Fruit fly (Drosophila melanogaster): Measurements from ENCODE around the gene CG42729.

Gene CG42729

DNA sequence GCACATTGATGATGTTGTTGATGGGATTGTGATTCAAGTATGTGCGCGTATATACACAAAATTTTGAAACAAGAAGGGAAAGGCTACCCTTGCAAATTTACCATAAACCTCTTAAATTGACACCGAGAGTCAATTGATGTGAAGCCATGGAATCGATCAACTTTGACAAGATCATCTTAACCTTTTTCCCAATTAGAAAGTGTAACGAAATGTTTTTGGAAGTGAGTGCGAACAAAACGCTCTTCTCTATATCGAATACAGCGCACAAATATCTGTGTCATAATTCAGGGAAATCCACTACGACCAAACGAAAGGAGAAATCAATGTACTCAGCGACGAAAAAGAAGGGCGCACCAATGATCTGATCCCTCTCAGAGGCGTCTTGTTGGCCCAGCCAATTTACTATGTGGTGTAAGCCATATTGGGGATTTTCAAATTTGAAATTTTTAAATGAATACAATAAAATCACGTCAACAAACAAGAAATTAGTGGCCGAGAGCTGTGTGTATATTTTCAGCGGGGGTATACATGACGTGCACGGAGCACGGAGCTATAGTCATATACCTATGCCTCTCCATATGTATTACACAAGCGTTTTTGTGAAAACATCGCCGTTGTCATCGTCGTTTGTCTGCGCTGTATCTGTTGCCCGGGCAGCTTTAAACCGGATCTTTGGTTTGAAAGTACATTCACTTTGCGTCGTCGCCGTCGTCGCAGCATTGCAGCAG is 6.2 kb upstream of the CG42729 start (continued):
- no peak for TF ChIP-seq CG3065 (GFP tag; optimal IDR thresholded peaks at IDR 0.05)
- no peak for TF ChIP-seq prd (optimal IDR thresholded peaks at IDR 0.05)
- TF ChIP-seq prd (GFP tag; IDR thresholded peaks at IDR 0.05) = 0 out of 3 replicates have a peak, but pooled peaks have one; percentile 17
- TF ChIP-seq Pdp1 (GFP tag; optimal IDR thresholded peaks at IDR 0.05) = peak; percentile 41 to 79
- 0 out of 2 replicates have a peak, but pooled peaks have one; percentile 3 for TF ChIP-seq CG16779 (GFP tag; IDR thresholded peaks at IDR 0.05)
- TF ChIP-seq btn (GFP tag; optimal IDR thresholded peaks at IDR 0.05) = peak; percentile 37
- TF ChIP-seq Rx (GFP tag; IDR thresholded peaks at IDR 0.05) = peak; percentile 35
- peak; percentile 49 for TF ChIP-seq CG13424 (tag; optimal IDR thresholded peaks at IDR 0.05)
- peak; percentile 11 for TF ChIP-seq CG8281 (tag; optimal IDR thresholded peaks at IDR 0.05)
- TF ChIP-seq CG15269 (tag; optimal IDR thresholded peaks at IDR 0.05) = peak; percentile 28
- TF ChIP-seq CG9609 (GFP tag; optimal IDR thresholded peaks at IDR 0.05) = no peak
- peak; percentile 48 for TF ChIP-seq CG12071 (GFP tag; optimal IDR thresholded peaks at IDR 0.05)
- TF ChIP-seq dmrt99B (tag; optimal IDR thresholded peaks at IDR 0.05) = peak; percentile 81
- TF ChIP-seq dpn (GFP tag; optimal IDR thresholded peaks at IDR 0.05) = peak in 1 of 2 experiments; percentile 4
- TF ChIP-seq gcm (GFP tag; optimal IDR thresholded peaks at IDR 0.05) = peak; percentile 45
- TF ChIP-seq fd64A (GFP tag; optimal IDR thresholded peaks at IDR 0.05) = peak; percentile 42
- peak; percentile 26 for TF ChIP-seq CG3281 (GFP tag; optimal IDR thresholded peaks at IDR 0.05)
- TF ChIP-seq CG33213 (GFP tag; optimal IDR thresholded peaks at IDR 0.05) = no peak
- no peak for TF ChIP-seq CG18011 (GFP tag; optimal IDR thresholded peaks at IDR 0.05)
- TF ChIP-seq Fer2 (tag; optimal IDR thresholded peaks at IDR 0.05) = no peak
- peak; percentile 14; the same call in 1 of the 2 replicates for TF ChIP-seq CG11247 (GFP tag; IDR thresholded peaks at IDR 0.05)
- peak; percentile 38 for TF ChIP-seq Antp (GFP tag; optimal IDR thresholded peaks at IDR 0.05)
- peak; percentile 40 to 59 for TF ChIP-seq bsh (GFP tag; optimal IDR thresholded peaks at IDR 0.05)
- TF ChIP-seq gce (GFP tag; IDR thresholded peaks at IDR 0.05) = peak; percentile 8; the same call in 1 of the 3 replicates
- TF ChIP-seq CG17802 (tag; optimal IDR thresholded peaks at IDR 0.05) = peak; percentile 46
- peak; percentile 1 for TF ChIP-seq CG13624 (GFP tag; optimal IDR thresholded peaks at IDR 0.05)
- no peak for TF ChIP-seq CG11085 (GFP tag; IDR thresholded peaks at IDR 0.05)
- TF ChIP-seq CG31224 (GFP tag; IDR thresholded peaks at IDR 0.05) = no peak
- no peak for TF ChIP-seq nerfin-2 (GFP tag; IDR thresholded peaks at IDR 0.05; ENCODE audit: partially characterized antibody)
- no peak for TF ChIP-seq CG14050 (GFP tag; IDR thresholded peaks at IDR 0.05)
- TF ChIP-seq CG12942 (GFP tag; optimal IDR thresholded peaks at IDR 0.05) = no peak
- TF ChIP-seq CG1024 (GFP tag; IDR thresholded peaks at IDR 0.05) = peak; percentile 49; the same call in 1 of the 2 replicates
- TF ChIP-seq pb (GFP tag; optimal IDR thresholded peaks at IDR 0.05) = peak; percentile 74
- TF ChIP-seq mld (GFP tag; IDR thresholded peaks at IDR 0.05; ENCODE audit: partially characterized antibody) = no peak
- TF ChIP-seq ara (GFP tag; IDR thresholded peaks at IDR 0.05) = peak; percentile 59
- TF ChIP-seq CG10321 (GFP tag; IDR thresholded peaks at IDR 0.05) = no peak
- TF ChIP-seq HLH3B (GFP tag; IDR thresholded peaks at IDR 0.05) = peak; percentile 57
- TF ChIP-seq grn (GFP tag; optimal IDR thresholded peaks at IDR 0.05) = peak; percentile 62
- peak; percentile 85 for TF ChIP-seq Ets65A (GFP tag)
- TF ChIP-seq CG7786 (GFP tag; optimal IDR thresholded peaks at IDR 0.05) = peak; percentile 53
- peak; percentile 43 for TF ChIP-seq Rfx (GFP tag; IDR thresholded peaks at IDR 0.05)
- TF ChIP-seq so (GFP tag; IDR thresholded peaks at IDR 0.05) = peak; percentile 71; the same call in 2 of the 3 replicates
- peak; percentile 63 for TF ChIP-seq CG2712 (tag; optimal IDR thresholded peaks at IDR 0.05)
- TF ChIP-seq zfh2 (GFP tag; optimal IDR thresholded peaks at IDR 0.05) = peak; percentile 50
- TF ChIP-seq chif (GFP tag; optimal IDR thresholded peaks at IDR 0.05) = peak in 1 of 2 experiments; percentile 34
- peak; percentile 41 for TF ChIP-seq unpg (GFP tag; optimal IDR thresholded peaks at IDR 0.05)
- TF ChIP-seq chn (GFP tag; optimal IDR thresholded peaks at IDR 0.05) = no peak
- TF ChIP-seq sens (GFP tag) = peak; percentile 84
- no peak for TF ChIP-seq Scr (GFP tag; IDR thresholded peaks at IDR 0.05; ENCODE audit: partially characterized antibody)

Measured in whole organism, embryonic.